Worm (Caenorhabditis elegans) whole organism, mixed stage, embryonic: ENCODE measurements around the gene lmd-4.
"Not testable (repeated sequence)": the region's sequence is repeated elsewhere in the genome, so short reads cannot be mapped to it uniquely, and the experiment has no call there.

Experiments used
- blmp-1 ChIP-seq: fragments of 150-350 bp; optimal IDR thresholded peaks from 2 replicates; lab custom pipeline; 2014; ENCODE audit warnings: missing biosample characterization, missing genetic modification characterization
- ceh-39 ChIP-seq: fragments of 150-350 bp; optimal IDR thresholded peaks from 2 replicates; lab custom pipeline; 2014; ENCODE audit warnings: missing biosample characterization, missing genetic modification characterization
- ceh-43 ChIP-seq: fragments of 200-800 bp; sonication (Bioruptor generic); optimal IDR thresholded peaks from 2 replicates; lab custom pipeline; 2018; ENCODE audit warnings: mild to moderate bottlenecking, missing genetic modification characterization, moderate library complexity, missing compliant biosample characterization
- ceh-83 ChIP-seq: fragments of 200-800 bp; sonication (Bioruptor generic); optimal IDR thresholded peaks from 2 replicates; lab custom pipeline; 2018; ENCODE audit warnings: mild to moderate bottlenecking, missing genetic modification characterization, missing compliant biosample characterization
- ces-1 ChIP-seq: fragments of 150-350 bp; optimal IDR thresholded peaks from 2 replicates; lab custom pipeline; 2014; ENCODE audit warnings: missing biosample characterization, missing genetic modification reagents, missing genetic modification characterization
- drap-1 ChIP-seq: fragments of 200-800 bp; sonication (Bioruptor generic); optimal IDR thresholded peaks from 3 replicates; lab custom pipeline; 2018; ENCODE audit warnings: mild to moderate bottlenecking, missing genetic modification characterization, missing compliant biosample characterization
- elt-3 ChIP-seq: fragments of 150-350 bp; optimal IDR thresholded peaks from 2 replicates; lab custom pipeline; 2014; ENCODE audit warnings: missing biosample characterization, missing genetic modification characterization
- flh-1 ChIP-seq: fragments of 200-800 bp; sonication (Bioruptor generic); optimal IDR thresholded peaks from 2 replicates; lab custom pipeline; 2018; ENCODE audit warnings: mild to moderate bottlenecking, missing genetic modification characterization, moderate library complexity, missing compliant biosample characterization
- ham-2 ChIP-seq: fragments of 200-800 bp; sonication (Bioruptor generic); optimal IDR thresholded peaks from 2 replicates; lab custom pipeline; 2018; ENCODE audit warnings: mild to moderate bottlenecking, missing genetic modification characterization, missing compliant biosample characterization
- hlh-1 ChIP-seq: fragments of 150-350 bp; optimal IDR thresholded peaks from 2 replicates; lab custom pipeline; 2014; ENCODE audit warnings: missing biosample characterization, missing genetic modification reagents, missing genetic modification characterization
- lin-13 ChIP-seq: fragments of 150-350 bp; optimal IDR thresholded peaks from 2 replicates; lab custom pipeline; 2014; ENCODE audit warnings: missing biosample characterization, missing genetic modification characterization
- lin-32 ChIP-seq: fragments of 200-800 bp; sonication (Bioruptor generic); optimal IDR thresholded peaks from 2 replicates; lab custom pipeline; 2018; ENCODE audit warnings: mild to moderate bottlenecking, missing genetic modification characterization, missing compliant biosample characterization
- lsy-2 ChIP-seq: fragments of 150-350 bp; optimal IDR thresholded peaks from 2 replicates; lab custom pipeline; 2014; ENCODE audit warnings: missing biosample characterization, missing genetic modification characterization
- mab-5 ChIP-seq: fragments of 150-350 bp; optimal IDR thresholded peaks from 2 replicates; lab custom pipeline; 2014; ENCODE audit warnings: missing biosample characterization, missing genetic modification characterization
- mep-1 ChIP-seq: fragments of 150-350 bp; optimal IDR thresholded peaks from 2 replicates; lab custom pipeline; 2017; ENCODE audit warnings: missing biosample characterization, missing genetic modification reagents, missing genetic modification characterization, inconsistent platforms
- mls-2 ChIP-seq: sonication (generic microtip); optimal IDR thresholded peaks from 2 replicates; lab custom pipeline; 2016; ENCODE audit warnings: mild to moderate bottlenecking, missing genetic modification characterization, moderate library complexity, missing compliant biosample characterization
- nhr-12 ChIP-seq: fragments of 150-350 bp; optimal IDR thresholded peaks from 2 replicates; lab custom pipeline; 2014; ENCODE audit warnings: missing biosample characterization, missing genetic modification characterization
- nhr-2 ChIP-seq: fragments of 150-350 bp; optimal IDR thresholded peaks from 2 replicates; lab custom pipeline; 2014; ENCODE audit warnings: missing biosample characterization, missing genetic modification characterization
- nhr-76 ChIP-seq: sonication (generic microtip); optimal IDR thresholded peaks from 2 replicates; lab custom pipeline; 2017; ENCODE audit warnings: missing biosample characterization, missing genetic modification characterization
- pha-4 ChIP-seq: fragments of 150-350 bp; optimal IDR thresholded peaks from 2 replicates; lab custom pipeline; 2018; ENCODE audit warnings: missing biosample characterization, missing genetic modification reagents, missing genetic modification characterization
- sem-2 ChIP-seq: fragments of 200-800 bp; sonication (Bioruptor generic); optimal IDR thresholded peaks from 2 replicates; lab custom pipeline; 2018; ENCODE audit warnings: mild to moderate bottlenecking, missing genetic modification characterization, missing compliant biosample characterization
- snpc-4 ChIP-seq: fragments of 150-350 bp; optimal IDR thresholded peaks from 2 replicates; lab custom pipeline; 2014; ENCODE audit warnings: missing biosample characterization, missing genetic modification characterization
- sptf-1 ChIP-seq: sonication (generic microtip); optimal IDR thresholded peaks from 2 replicates; lab custom pipeline; 2017; ENCODE audit warnings: mild to moderate bottlenecking, missing genetic modification characterization, moderate library complexity, missing compliant biosample characterization
- tbx-8 ChIP-seq: fragments of 200-800 bp; sonication (Bioruptor generic); optimal IDR thresholded peaks from 2 replicates; lab custom pipeline; 2018; ENCODE audit warnings: mild to moderate bottlenecking, missing genetic modification characterization, moderate library complexity, missing compliant biosample characterization
- unc-120 ChIP-seq: sonication (generic microtip); optimal IDR thresholded peaks from 2 replicates; lab custom pipeline; 2017; ENCODE audit warnings: missing genetic modification characterization, missing compliant biosample characterization; ENCODE audit not compliant: poor library complexity, severe bottlenecking
- unc-39 ChIP-seq: fragments of 150-350 bp; optimal IDR thresholded peaks from 2 replicates; lab custom pipeline; 2014; ENCODE audit warnings: missing biosample characterization, missing genetic modification characterization
- unc-62 ChIP-seq: fragments of 150-350 bp; optimal IDR thresholded peaks from 2 replicates; lab custom pipeline; 2014; ENCODE audit warnings: missing biosample characterization, missing genetic modification reagents, missing genetic modification characterization
- zip-8 ChIP-seq: fragments of 150-350 bp; optimal IDR thresholded peaks from 2 replicates; lab custom pipeline; 2014; ENCODE audit warnings: missing biosample characterization, missing genetic modification characterization
- ztf-11 ChIP-seq: fragments of 150-350 bp; optimal IDR thresholded peaks from 2 replicates; lab custom pipeline; 2014; ENCODE audit warnings: missing biosample characterization, missing genetic modification characterization

lmd-4 gene

DNA sequence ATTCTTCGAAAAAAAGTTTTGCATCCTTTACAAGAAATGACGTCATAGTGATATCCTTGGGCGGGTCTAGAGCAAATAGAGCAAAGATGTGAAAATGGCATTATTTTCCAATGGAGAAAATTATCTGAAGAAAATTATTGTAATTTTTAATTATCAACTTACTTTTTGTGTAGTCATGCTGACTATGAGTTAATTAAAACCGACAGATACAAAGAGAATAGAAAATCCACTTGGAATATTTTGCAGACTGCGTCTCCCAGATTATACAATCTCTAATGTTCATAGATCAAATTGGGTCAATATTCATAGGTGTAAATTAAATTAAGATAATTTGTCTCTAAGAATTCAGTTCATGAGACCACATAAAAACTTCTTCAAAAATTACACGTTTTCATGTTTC lies 28.7 kb upstream of the lmd-4 start, which contains the start of gene nhr-149:
nhr-149 (minus strand) TSS at position 101 of the 400 bp plus-strand sequence.
- TF ChIP-seq ceh-39 (tag; lab: Kevin White, UChicago), result no peak
- no peak for TF ChIP-seq unc-62 (GFP tag; lab: Kevin White, UChicago)
- TF ChIP-seq ham-2 (GFP tag; lab: Kevin White, UChicago), result no peak
- TF ChIP-seq ceh-43 (GFP tag; lab: Kevin White, UChicago), result no peak
- TF ChIP-seq zip-8 (tag; lab: Kevin White, UChicago), result peak; percentile 53
- TF ChIP-seq nhr-76 (tag; lab: Kevin White, UChicago), result no peak

DNA sequence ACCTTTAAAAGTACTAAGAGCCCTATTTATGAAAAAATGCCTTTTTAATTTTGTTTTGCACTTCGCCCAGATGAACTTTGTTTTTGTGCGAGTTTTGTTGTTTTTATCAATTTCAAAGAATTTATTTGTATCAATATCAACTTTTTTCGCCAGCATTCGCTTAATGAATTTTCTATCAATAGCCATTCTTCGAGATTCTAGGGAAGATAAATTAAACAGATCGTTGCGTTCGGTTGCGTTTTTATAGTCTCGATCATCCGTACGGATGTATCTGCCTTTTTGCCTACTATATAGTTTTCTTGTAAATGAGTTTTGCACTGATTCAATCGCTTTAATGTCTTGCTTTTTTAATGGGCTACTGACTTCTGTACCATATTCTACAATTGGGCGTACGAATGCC lies 24.7 kb upstream of the lmd-4 start, which contains the start of gene nhr-147:
nhr-147 (plus strand) TSS at position 301 of the 400 bp plus-strand sequence.
- not testable (repeated sequence) for TF ChIP-seq sem-2 (GFP tag; lab: Kevin White, UChicago); unc-39 (tag; lab: Kevin White, UChicago); mab-5

DNA sequence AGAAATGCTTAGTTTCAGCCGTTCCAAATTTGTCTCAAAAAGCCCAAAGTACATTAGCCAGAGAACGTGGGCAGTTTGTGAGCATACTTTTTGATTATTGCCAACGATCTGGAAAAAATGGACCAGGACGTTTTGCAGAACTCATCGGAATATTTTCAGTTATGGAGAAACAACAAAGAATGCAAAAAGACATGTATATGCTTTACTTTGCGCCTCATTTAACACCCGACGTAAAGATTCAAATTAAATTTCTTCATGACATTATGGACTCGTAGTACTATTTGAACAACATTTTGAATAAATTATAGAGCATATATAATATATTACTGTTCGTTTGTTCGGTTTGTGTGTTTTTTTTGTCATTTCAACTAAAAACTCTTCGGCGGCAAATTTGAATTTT lies 22.7 kb upstream of the lmd-4 start, which contains the start of gene srh-244:
srh-244 (plus strand) TSS at position 301 of the 400 bp plus-strand sequence.
- no peak for TF ChIP-seq nhr-12 (tag; lab: Kevin White, UChicago)
- no peak for TF ChIP-seq hlh-1 (tag; lab: Kevin White, UChicago)
- no peak for TF ChIP-seq ceh-43 (GFP tag; lab: Kevin White, UChicago)
- no peak for TF ChIP-seq tbx-8
- no peak for TF ChIP-seq flh-1 (GFP tag; lab: Kevin White, UChicago)
- no peak for TF ChIP-seq drap-1
- no peak for TF ChIP-seq sptf-1 (tag; lab: Kevin White, UChicago)
- TF ChIP-seq pha-4 (tag; lab: Kevin White, UChicago), result no peak
- no peak for TF ChIP-seq blmp-1
- no peak for TF ChIP-seq ham-2 (GFP tag; lab: Kevin White, UChicago)

DNA sequence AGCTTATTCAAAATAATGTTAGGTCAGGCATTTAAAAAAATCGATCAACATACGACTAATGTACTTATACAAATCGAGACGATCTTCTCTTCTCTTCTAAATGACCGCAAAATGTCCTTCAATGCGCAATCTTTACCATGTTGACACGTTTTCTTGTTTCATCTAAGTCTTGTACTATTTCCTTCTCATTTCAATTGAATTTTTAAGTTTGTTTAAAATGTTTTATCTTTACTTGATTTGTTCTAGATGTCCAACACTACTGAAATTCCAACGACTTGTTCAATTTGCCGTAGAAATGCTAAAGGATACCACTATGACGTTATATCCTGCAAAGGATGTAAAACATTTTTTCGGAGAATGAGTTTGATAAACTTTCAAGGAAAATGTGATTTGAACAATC lies 21.1 kb upstream of the lmd-4 start, which contains the start of the genes nhr-263 and nhr-148:
nhr-263 (minus strand) TSS at position 101 of the 400 bp plus-strand sequence.
nhr-148 (plus strand) TSS at position 215 of the 400 bp plus-strand sequence.
- TF ChIP-seq lin-32 (GFP tag; lab: Kevin White, UChicago) (no peak), zip-8 (tag; lab: Kevin White, UChicago) (no peak), ceh-83 (GFP tag; lab: Kevin White, UChicago) (no peak), sem-2 (GFP tag; lab: Kevin White, UChicago) (no peak), mls-2 (tag; lab: Kevin White, UChicago) (no peak), unc-39 (tag; lab: Kevin White, UChicago) (no peak), mab-5 (no peak), lin-13 (tag; lab: Kevin White, UChicago) (no peak), nhr-2 (tag; lab: Kevin White, UChicago) (no peak), unc-120 (tag; lab: Kevin White, UChicago) (no peak), tbx-8 (no peak), snpc-4 (tag; lab: Kevin White, UChicago) (no peak), ceh-43 (GFP tag; lab: Kevin White, UChicago) (no peak), ham-2 (GFP tag; lab: Kevin White, UChicago) (no peak), elt-3 (tag; lab: Kevin White, UChicago) (no peak), drap-1 (no peak), unc-62 (GFP tag; lab: Kevin White, UChicago) (no peak)

DNA sequence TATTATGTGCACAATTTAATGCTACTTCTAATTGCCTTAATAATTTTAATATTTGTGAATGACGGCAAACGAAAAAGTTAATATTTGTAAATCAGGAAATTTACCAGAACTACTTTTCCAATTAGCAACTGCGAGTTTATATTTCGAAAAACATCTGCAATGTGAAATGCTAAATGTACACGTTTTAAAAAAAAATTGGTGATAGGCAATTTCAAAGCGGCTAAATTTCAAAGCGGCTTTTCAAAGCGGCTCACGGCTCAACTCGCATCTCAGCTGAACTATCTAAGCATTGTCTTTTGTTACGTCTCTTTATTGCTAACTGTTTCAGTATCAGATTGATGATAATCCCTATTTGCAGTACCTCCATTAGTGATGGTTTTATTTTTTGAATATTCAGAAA lies 19.0 kb upstream of the lmd-4 start, which contains the start of gene srh-187:
srh-187 (minus strand) TSS at position 101 of the 400 bp plus-strand sequence.
- no peak for TF ChIP-seq mep-1
- TF ChIP-seq ces-1, result no peak
- TF ChIP-seq mls-2 (tag; lab: Kevin White, UChicago), result no peak
- TF ChIP-seq sptf-1 (tag; lab: Kevin White, UChicago), result no peak
- TF ChIP-seq mab-5, result no peak
- TF ChIP-seq zip-8 (tag; lab: Kevin White, UChicago), result no peak
- no peak for TF ChIP-seq ceh-83 (GFP tag; lab: Kevin White, UChicago)
- no peak for TF ChIP-seq lin-32 (GFP tag; lab: Kevin White, UChicago)
- TF ChIP-seq ztf-11, result no peak
- TF ChIP-seq elt-3 (tag; lab: Kevin White, UChicago), result no peak
- TF ChIP-seq hlh-1 (tag; lab: Kevin White, UChicago), result no peak
- no peak for TF ChIP-seq lsy-2
- TF ChIP-seq flh-1 (GFP tag; lab: Kevin White, UChicago), result no peak
- no peak for TF ChIP-seq unc-39 (tag; lab: Kevin White, UChicago)
